Fruit fly (Drosophila melanogaster): ENCODE measurements around the gene Mst84B.

DNA sequence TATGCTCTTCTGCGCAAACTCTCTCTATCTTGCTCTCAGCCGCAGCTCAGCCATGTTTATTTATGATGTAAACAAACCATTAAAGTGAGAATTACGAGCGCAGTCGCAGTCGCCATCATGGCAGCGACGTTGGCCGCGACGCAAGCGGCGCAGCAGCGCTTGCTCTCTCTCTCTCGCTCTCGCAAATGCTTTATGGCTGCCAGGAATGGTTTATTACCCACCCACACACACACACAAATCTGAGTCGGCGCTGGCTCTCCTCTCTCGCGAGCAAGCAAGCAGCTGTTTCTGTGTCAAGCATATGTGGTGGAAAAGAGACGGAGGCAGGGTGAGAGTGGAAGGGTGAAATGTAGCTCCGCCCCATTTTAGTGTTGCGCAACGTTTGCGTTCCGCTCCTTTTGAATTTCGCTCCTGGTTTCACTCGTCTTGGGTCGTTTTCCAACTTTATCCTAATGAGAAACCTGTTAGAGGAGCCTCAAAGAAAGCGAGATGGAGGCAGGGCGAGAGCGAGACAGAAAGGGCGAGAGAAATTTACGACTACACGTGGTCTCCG lies 24.6 kb upstream of the Mst84B start:
- TF ChIP-seq CG33017 (tag; optimal IDR thresholded peaks at IDR 0.05): no peak
- no peak for TF ChIP-seq kay (GFP tag; ENCODE audit: borderline replicate concordance)
- TF ChIP-seq CG7101 (tag; optimal IDR thresholded peaks at IDR 0.05): no peak

Measured in whole organism, adult.